Worm (Caenorhabditis elegans) whole organism, L3 larva: ENCODE results near the gene Y55F3AR.2.

Experiments
- R02D3.7 ChIP-seq: fragments of 150-350 bp; optimal IDR thresholded peaks from 2 replicates; lab custom pipeline; 2014; ENCODE audit warnings: missing biosample characterization, missing genetic modification characterization
- ZK546.5 ChIP-seq: sonication (generic microtip); optimal IDR thresholded peaks from 2 replicates; lab custom pipeline; 2017; ENCODE audit warnings: missing biosample characterization, missing genetic modification characterization
- aly-2 ChIP-seq: fragments of 150-350 bp; optimal IDR thresholded peaks from 2 replicates; lab custom pipeline; 2014; ENCODE audit warnings: missing biosample characterization, missing genetic modification characterization
- ama-1 ChIP-seq: fragments of 150-350 bp; optimal IDR thresholded peaks from 2 replicates; lab custom pipeline; 2018
- ceh-28 ChIP-seq: fragments of 150-350 bp; optimal IDR thresholded peaks from 2 replicates; lab custom pipeline; 2014; ENCODE audit warnings: missing biosample characterization, missing genetic modification reagents, missing genetic modification characterization
- ceh-9 ChIP-seq: sonication (generic microtip); optimal IDR thresholded peaks from 2 replicates; lab custom pipeline; 2018; ENCODE audit warnings: missing biosample characterization, missing genetic modification characterization
- daf-12 ChIP-seq: fragments of 150-350 bp; optimal IDR thresholded peaks from 2 replicates; lab custom pipeline; 2014; ENCODE audit warnings: missing biosample characterization, missing genetic modification reagents, missing genetic modification characterization
- egl-27 ChIP-seq: sonication (generic microtip); optimal IDR thresholded peaks from 4 replicates; lab custom pipeline; 2017; ENCODE audit warnings: missing biosample characterization, missing genetic modification reagents, missing genetic modification characterization
- egl-5 ChIP-seq: fragments of 150-350 bp; optimal IDR thresholded peaks from 2 replicates; lab custom pipeline; 2017; ENCODE audit warnings: missing biosample characterization, missing genetic modification reagents, missing genetic modification characterization, inconsistent platforms
- elt-2 ChIP-seq: sonication (generic microtip); optimal IDR thresholded peaks from 2 replicates; lab custom pipeline; 2016; ENCODE audit warnings: missing genetic modification reagents, mild to moderate bottlenecking, missing genetic modification characterization, missing compliant biosample characterization
- fkh-2 ChIP-seq: fragments of 150-350 bp; optimal IDR thresholded peaks from 2 replicates; lab custom pipeline; 2014; ENCODE audit warnings: missing biosample characterization, missing genetic modification reagents, missing genetic modification characterization
- fos-1 ChIP-seq: fragments of 150-350 bp; optimal IDR thresholded peaks from 2 replicates; lab custom pipeline; 2014; ENCODE audit warnings: missing biosample characterization, missing genetic modification characterization
- jun-1 ChIP-seq: fragments of 150-350 bp; optimal IDR thresholded peaks from 2 replicates; lab custom pipeline; 2014; ENCODE audit warnings: missing biosample characterization, missing genetic modification reagents, missing genetic modification characterization
- lin-39 ChIP-seq: fragments of 150-350 bp; optimal IDR thresholded peaks from 2 replicates; lab custom pipeline; 2018; ENCODE audit warnings: missing biosample characterization, missing genetic modification reagents, missing genetic modification characterization
- lsy-12 ChIP-seq: sonication (generic microtip); optimal IDR thresholded peaks from 2 replicates; lab custom pipeline; 2016; ENCODE audit warnings: mild to moderate bottlenecking, missing genetic modification characterization, missing compliant biosample characterization
- mdl-1 ChIP-seq: fragments of 150-350 bp; optimal IDR thresholded peaks from 2 replicates; lab custom pipeline; 2014; ENCODE audit warnings: missing biosample characterization, missing genetic modification characterization
- mml-1 ChIP-seq: fragments of 150-350 bp; sonication (generic microtip); optimal IDR thresholded peaks from 3 replicates; lab custom pipeline; 2014; ENCODE audit warnings: missing biosample characterization, missing genetic modification characterization
- nhr-11 ChIP-seq: fragments of 150-350 bp; optimal IDR thresholded peaks from 2 replicates; lab custom pipeline; 2014; ENCODE audit warnings: missing biosample characterization, missing genetic modification characterization
- nhr-12 ChIP-seq: fragments of 150-350 bp; optimal IDR thresholded peaks from 2 replicates; lab custom pipeline; 2014; ENCODE audit warnings: missing biosample characterization, missing genetic modification characterization
- nhr-28 ChIP-seq: fragments of 150-350 bp; optimal IDR thresholded peaks from 2 replicates; lab custom pipeline; 2014; ENCODE audit warnings: missing biosample characterization, missing genetic modification characterization
- nhr-43 ChIP-seq: sonication (generic microtip); optimal IDR thresholded peaks from 2 replicates; lab custom pipeline; 2016; ENCODE audit warnings: mild to moderate bottlenecking, missing genetic modification characterization, missing compliant biosample characterization; ENCODE audit not compliant: poor library complexity, severe bottlenecking
- nhr-67 ChIP-seq: fragments of 150-350 bp; optimal IDR thresholded peaks from 2 replicates; lab custom pipeline; 2014; ENCODE audit warnings: missing biosample characterization, missing genetic modification characterization
- nhr-77 ChIP-seq: fragments of 150-350 bp; optimal IDR thresholded peaks from 2 replicates; lab custom pipeline; 2014; ENCODE audit warnings: missing biosample characterization, missing genetic modification characterization
- pha-4 ChIP-seq: fragments of 150-350 bp; optimal IDR thresholded peaks from 2 replicates; lab custom pipeline; 2014; ENCODE audit warnings: missing biosample characterization, missing genetic modification reagents, missing genetic modification characterization
- pqm-1 ChIP-seq: fragments of 150-350 bp; optimal IDR thresholded peaks from 2 replicates; lab custom pipeline; 2017; ENCODE audit warnings: missing biosample characterization, missing genetic modification characterization, inconsistent platforms
- sea-2 ChIP-seq: fragments of 150-350 bp; sonication (generic microtip); optimal IDR thresholded peaks from 4 replicates; lab custom pipeline; 2014; ENCODE audit warnings: missing biosample characterization, missing genetic modification reagents, missing genetic modification characterization
- skn-1 ChIP-seq: fragments of 150-350 bp; optimal IDR thresholded peaks from 2 replicates; lab custom pipeline; 2014; ENCODE audit warnings: missing biosample characterization, missing genetic modification characterization
- snpc-4 ChIP-seq: fragments of 150-350 bp; optimal IDR thresholded peaks from 2 replicates; lab custom pipeline; 2014; ENCODE audit warnings: missing biosample characterization, missing genetic modification characterization
- tbx-2 ChIP-seq: sonication (generic microtip); optimal IDR thresholded peaks from 2 replicates; lab custom pipeline; 2016; ENCODE audit warnings: mild to moderate bottlenecking, missing genetic modification characterization, missing compliant biosample characterization
- unc-39 ChIP-seq: sonication (generic microtip); optimal IDR thresholded peaks from 4 replicates; lab custom pipeline; 2017; ENCODE audit warnings: missing biosample characterization, missing genetic modification characterization
- zag-1 ChIP-seq: fragments of 150-350 bp; optimal IDR thresholded peaks from 2 replicates; lab custom pipeline; 2014; ENCODE audit warnings: missing biosample characterization, missing genetic modification characterization
- ztf-11 ChIP-seq: fragments of 150-350 bp; optimal IDR thresholded peaks from 2 replicates; lab custom pipeline; 2014; ENCODE audit warnings: missing biosample characterization, missing genetic modification characterization

Y55F3AR.2 gene

ce11 chrIV:1104518-1104917 lies 10.2 kb downstream of the Y55F3AR.2 start, which contains the start of the genes C44B12.9 and C44B12.3:
Gene C44B12.9, minus strand, starts transcription at chrIV:1104618.
Gene C44B12.3, plus strand, starts transcription at chrIV:1104766.
- TF ChIP-seq aly-2 (tag; lab: Kevin White, UChicago) (no peak), nhr-67 (no peak), mml-1 (tag; lab: Kevin White, UChicago) (no peak), mdl-1 (no peak), elt-2 (tag; lab: Kevin White, UChicago) (no peak), egl-5 (tag; lab: Kevin White, UChicago) (no peak), pha-4 (tag; lab: Kevin White, UChicago) (no peak), zag-1 (tag; lab: Kevin White, UChicago) (no peak), sea-2 (GFP tag; lab: Kevin White, UChicago) (no peak), ceh-28 (tag; lab: Kevin White, UChicago) (no peak), fkh-2 (no peak), pqm-1 (tag; lab: Kevin White, UChicago) (no peak), nhr-43 (no peak), jun-1 (no peak), ama-1 (no peak), snpc-4 (tag; lab: Kevin White, UChicago) (no peak), nhr-28 (tag; lab: Kevin White, UChicago) (no peak)

DNA sequence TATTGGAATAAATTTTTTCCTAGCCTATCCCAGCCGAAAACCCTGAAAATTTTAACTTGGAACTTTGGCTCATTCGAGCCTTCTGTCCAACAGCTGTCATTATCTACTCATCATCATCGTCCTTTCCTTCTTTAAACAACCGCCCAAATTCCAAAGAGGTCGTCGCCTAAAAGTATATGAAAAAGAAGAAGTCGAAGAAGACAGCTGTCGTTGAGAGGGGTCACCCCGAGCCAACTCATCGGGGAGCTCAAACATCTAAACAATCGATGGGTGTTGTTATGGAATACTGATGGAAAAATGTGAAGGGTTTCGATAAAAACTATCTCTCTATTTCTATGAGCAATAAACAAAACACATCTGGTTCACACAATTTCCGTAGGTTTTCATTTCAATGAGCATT lies 10.8 kb downstream of the Y55F3AR.2 start:
- TF ChIP-seq jun-1 (no peak), fkh-2 (peak; percentile 42), elt-2 (tag; lab: Kevin White, UChicago) (no peak)
- TF ChIP-seq, all 47 proteins: peak for 1

ce11 chrIV:1105999-1106398 lies 11.7 kb downstream of the Y55F3AR.2 start:
- TF ChIP-seq R02D3.7 (tag; lab: Kevin White, UChicago) (no peak), zag-1 (tag; lab: Kevin White, UChicago) (no peak), elt-2 (tag; lab: Kevin White, UChicago) (no peak), ZK546.5 (no peak), egl-27 (no peak)
- TF ChIP-seq, all 47 proteins: peak for 0

ce11 chrIV:1107190-1107589 lies 12.8 kb downstream of the Y55F3AR.2 start, which contains the start of gene ost-1:
Gene ost-1, plus strand, starts transcription at chrIV:1107396.
- TF ChIP-seq nhr-28 (tag; lab: Kevin White, UChicago) (no peak), nhr-67 (no peak), nhr-43 (no peak), fos-1 (tag; lab: Kevin White, UChicago) (no peak), nhr-12 (no peak), nhr-11 (no peak), ama-1 (peak; percentile 29), daf-12 (tag; lab: Kevin White, UChicago) (no peak), ztf-11 (no peak), pqm-1 (tag; lab: Kevin White, UChicago) (no peak), lsy-12 (tag; lab: Kevin White, UChicago) (no peak), ceh-9 (no peak), lin-39 (tag; lab: Kevin White, UChicago) (peak; percentile 69), ZK546.5 (no peak), unc-39 (tag; lab: Kevin White, UChicago) (no peak)

DNA sequence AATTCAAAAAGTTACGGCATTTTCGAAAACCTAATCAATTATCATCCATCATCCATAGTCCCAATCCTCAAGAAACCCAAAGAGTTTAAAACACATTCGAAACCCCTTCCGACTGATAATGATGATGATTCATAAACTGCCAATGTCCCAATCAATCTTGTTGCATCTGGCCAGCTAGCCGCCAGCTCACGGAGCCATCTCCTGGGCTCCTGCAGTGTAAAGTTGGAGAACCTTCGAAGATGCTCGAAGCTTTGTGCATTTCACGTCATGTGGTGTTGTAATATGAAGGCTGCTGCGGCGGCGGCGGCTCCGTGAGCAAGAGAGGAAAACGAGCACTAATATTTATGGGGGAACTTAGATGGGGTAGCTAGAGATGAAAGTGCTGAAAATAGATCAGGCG lies 13.7 kb downstream of the Y55F3AR.2 start:
- TF ChIP-seq egl-27 (no peak), lsy-12 (tag; lab: Kevin White, UChicago) (no peak), lin-39 (tag; lab: Kevin White, UChicago) (peak; percentile 78), egl-5 (tag; lab: Kevin White, UChicago) (peak; percentile 29)

DNA sequence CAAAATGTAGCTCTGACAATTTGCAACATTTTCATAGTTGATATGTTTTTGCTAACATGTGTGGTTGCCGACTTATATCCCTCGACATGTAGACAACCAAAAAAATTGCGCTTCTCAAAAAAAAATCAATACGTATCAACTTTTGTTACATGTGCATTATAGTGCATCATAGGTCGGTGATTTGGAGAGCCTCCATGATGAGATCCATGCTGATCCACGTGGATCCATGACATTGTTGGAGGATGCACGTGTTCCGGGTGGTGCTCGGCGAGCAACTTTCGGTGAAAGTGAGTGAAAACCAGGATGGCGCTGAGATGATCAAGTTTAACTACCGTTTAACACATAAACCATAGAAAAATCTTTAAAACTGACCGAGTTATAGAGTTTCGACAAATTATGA lies 16.7 kb downstream of the Y55F3AR.2 start:
- no peak for TF ChIP-seq tbx-2
- no peak for TF ChIP-seq zag-1 (tag; lab: Kevin White, UChicago)
- no peak for TF ChIP-seq nhr-67
- TF ChIP-seq nhr-11: no peak
- no peak for TF ChIP-seq snpc-4 (tag; lab: Kevin White, UChicago)
- no peak for TF ChIP-seq daf-12 (tag; lab: Kevin White, UChicago)
- no peak for TF ChIP-seq ZK546.5
- no peak for TF ChIP-seq aly-2 (tag; lab: Kevin White, UChicago)
- no peak for TF ChIP-seq nhr-28 (tag; lab: Kevin White, UChicago)
- no peak for TF ChIP-seq pha-4 (tag; lab: Kevin White, UChicago)
- no peak for TF ChIP-seq ceh-9
- no peak for TF ChIP-seq egl-27

- TF ChIP-seq daf-12 (tag; lab: Kevin White, UChicago): no peak
- no peak for TF ChIP-seq pqm-1 (tag; lab: Kevin White, UChicago)
- TF ChIP-seq skn-1: no peak
- no peak for TF ChIP-seq nhr-77 (tag; lab: Kevin White, UChicago)
- no peak for TF ChIP-seq nhr-28 (tag; lab: Kevin White, UChicago)
- TF ChIP-seq sea-2 (GFP tag; lab: Kevin White, UChicago): no peak
Observed at ce11 chrIV:1113638-1114037, 19.3 kb downstream of the Y55F3AR.2 start, which contains the start of gene srx-14. Gene srx-14, minus strand, starts transcription at chrIV:1113738.
